Worm (Caenorhabditis elegans) whole organism, mixed stage, embryonic: ENCODE results near the gene pes-1.

Source experiments
- M03D4.4 ChIP-seq: sonication (generic microtip); optimal IDR thresholded peaks from 2 replicates; lab custom pipeline; 2017; ENCODE audit warnings: mild to moderate bottlenecking, missing genetic modification characterization, missing compliant biosample characterization
- bed-3 ChIP-seq: fragments of 200-800 bp; sonication (Bioruptor generic); optimal IDR thresholded peaks from 3 replicates; lab custom pipeline; 2018; ENCODE audit warnings: mild to moderate bottlenecking, missing genetic modification characterization, moderate library complexity, missing compliant biosample characterization
- blmp-1 ChIP-seq: fragments of 150-350 bp; optimal IDR thresholded peaks from 2 replicates; lab custom pipeline; 2014; ENCODE audit warnings: missing biosample characterization, missing genetic modification characterization
- ceh-39 ChIP-seq: fragments of 150-350 bp; optimal IDR thresholded peaks from 2 replicates; lab custom pipeline; 2014; ENCODE audit warnings: missing biosample characterization, missing genetic modification characterization
- ceh-43 ChIP-seq: fragments of 200-800 bp; sonication (Bioruptor generic); optimal IDR thresholded peaks from 2 replicates; lab custom pipeline; 2018; ENCODE audit warnings: mild to moderate bottlenecking, missing genetic modification characterization, moderate library complexity, missing compliant biosample characterization
- ceh-83 ChIP-seq: fragments of 200-800 bp; sonication (Bioruptor generic); optimal IDR thresholded peaks from 2 replicates; lab custom pipeline; 2018; ENCODE audit warnings: mild to moderate bottlenecking, missing genetic modification characterization, missing compliant biosample characterization
- ces-1 ChIP-seq: fragments of 150-350 bp; optimal IDR thresholded peaks from 2 replicates; lab custom pipeline; 2014; ENCODE audit warnings: missing biosample characterization, missing genetic modification reagents, missing genetic modification characterization
- cnd-1 ChIP-seq: fragments of 200-800 bp; sonication (Bioruptor generic); optimal IDR thresholded peaks from 2 replicates; lab custom pipeline; 2018; ENCODE audit warnings: mild to moderate bottlenecking, missing genetic modification characterization, missing compliant biosample characterization
- elt-1 ChIP-seq: sonication (generic microtip); optimal IDR thresholded peaks from 2 replicates; lab custom pipeline; 2017; ENCODE audit warnings: missing genetic modification characterization, mild to moderate bottlenecking, missing compliant biosample characterization, antibody characterized with exemption, moderate library complexity, borderline replicate concordance; ENCODE audit not compliant: insufficient read depth
- elt-3 ChIP-seq: fragments of 150-350 bp; optimal IDR thresholded peaks from 2 replicates; lab custom pipeline; 2014; ENCODE audit warnings: missing biosample characterization, missing genetic modification characterization
- flh-1 ChIP-seq: fragments of 200-800 bp; sonication (Bioruptor generic); optimal IDR thresholded peaks from 2 replicates; lab custom pipeline; 2018; ENCODE audit warnings: mild to moderate bottlenecking, missing genetic modification characterization, moderate library complexity, missing compliant biosample characterization
- ham-2 ChIP-seq: fragments of 200-800 bp; sonication (Bioruptor generic); optimal IDR thresholded peaks from 2 replicates; lab custom pipeline; 2018; ENCODE audit warnings: mild to moderate bottlenecking, missing genetic modification characterization, missing compliant biosample characterization
- hlh-1 ChIP-seq: fragments of 150-350 bp; optimal IDR thresholded peaks from 2 replicates; lab custom pipeline; 2014; ENCODE audit warnings: missing biosample characterization, missing genetic modification reagents, missing genetic modification characterization
- lin-13 ChIP-seq: fragments of 150-350 bp; optimal IDR thresholded peaks from 2 replicates; lab custom pipeline; 2014; ENCODE audit warnings: missing biosample characterization, missing genetic modification characterization
- lin-32 ChIP-seq: fragments of 200-800 bp; sonication (Bioruptor generic); optimal IDR thresholded peaks from 2 replicates; lab custom pipeline; 2018; ENCODE audit warnings: mild to moderate bottlenecking, missing genetic modification characterization, missing compliant biosample characterization
- lsy-2 ChIP-seq: fragments of 150-350 bp; optimal IDR thresholded peaks from 2 replicates; lab custom pipeline; 2014; ENCODE audit warnings: missing biosample characterization, missing genetic modification characterization
- mab-5 ChIP-seq: fragments of 150-350 bp; optimal IDR thresholded peaks from 2 replicates; lab custom pipeline; 2014; ENCODE audit warnings: missing biosample characterization, missing genetic modification characterization
- mep-1 ChIP-seq: fragments of 150-350 bp; optimal IDR thresholded peaks from 2 replicates; lab custom pipeline; 2017; ENCODE audit warnings: missing biosample characterization, missing genetic modification reagents, missing genetic modification characterization, inconsistent platforms
- mls-2 ChIP-seq: sonication (generic microtip); optimal IDR thresholded peaks from 2 replicates; lab custom pipeline; 2016; ENCODE audit warnings: mild to moderate bottlenecking, missing genetic modification characterization, moderate library complexity, missing compliant biosample characterization
- nhr-12 ChIP-seq: fragments of 150-350 bp; optimal IDR thresholded peaks from 2 replicates; lab custom pipeline; 2014; ENCODE audit warnings: missing biosample characterization, missing genetic modification characterization
- nhr-2 ChIP-seq: fragments of 150-350 bp; optimal IDR thresholded peaks from 2 replicates; lab custom pipeline; 2014; ENCODE audit warnings: missing biosample characterization, missing genetic modification characterization
- nhr-237 ChIP-seq: fragments of 150-350 bp; optimal IDR thresholded peaks from 2 replicates; lab custom pipeline; 2014; ENCODE audit warnings: missing biosample characterization, missing genetic modification characterization
- nhr-28 ChIP-seq: fragments of 150-350 bp; optimal IDR thresholded peaks from 2 replicates; lab custom pipeline; 2014; ENCODE audit warnings: missing biosample characterization, missing genetic modification characterization
- nhr-76 ChIP-seq: sonication (generic microtip); optimal IDR thresholded peaks from 2 replicates; lab custom pipeline; 2017; ENCODE audit warnings: missing biosample characterization, missing genetic modification characterization
- pha-4 ChIP-seq: fragments of 150-350 bp; optimal IDR thresholded peaks from 2 replicates; lab custom pipeline; 2018; ENCODE audit warnings: missing biosample characterization, missing genetic modification reagents, missing genetic modification characterization
- sem-2 ChIP-seq: fragments of 200-800 bp; sonication (Bioruptor generic); optimal IDR thresholded peaks from 2 replicates; lab custom pipeline; 2018; ENCODE audit warnings: mild to moderate bottlenecking, missing genetic modification characterization, missing compliant biosample characterization
- sptf-1 ChIP-seq: sonication (generic microtip); optimal IDR thresholded peaks from 2 replicates; lab custom pipeline; 2017; ENCODE audit warnings: mild to moderate bottlenecking, missing genetic modification characterization, moderate library complexity, missing compliant biosample characterization
- tbx-8 ChIP-seq: fragments of 200-800 bp; sonication (Bioruptor generic); optimal IDR thresholded peaks from 2 replicates; lab custom pipeline; 2018; ENCODE audit warnings: mild to moderate bottlenecking, missing genetic modification characterization, moderate library complexity, missing compliant biosample characterization
- unc-120 ChIP-seq: sonication (generic microtip); optimal IDR thresholded peaks from 2 replicates; lab custom pipeline; 2017; ENCODE audit warnings: missing genetic modification characterization, missing compliant biosample characterization; ENCODE audit not compliant: poor library complexity, severe bottlenecking
- unc-39 ChIP-seq: fragments of 150-350 bp; optimal IDR thresholded peaks from 2 replicates; lab custom pipeline; 2014; ENCODE audit warnings: missing biosample characterization, missing genetic modification characterization
- unc-62 ChIP-seq: fragments of 150-350 bp; optimal IDR thresholded peaks from 2 replicates; lab custom pipeline; 2014; ENCODE audit warnings: missing biosample characterization, missing genetic modification reagents, missing genetic modification characterization
- zip-8 ChIP-seq: fragments of 150-350 bp; optimal IDR thresholded peaks from 2 replicates; lab custom pipeline; 2014; ENCODE audit warnings: missing biosample characterization, missing genetic modification characterization
- ztf-11 ChIP-seq: fragments of 150-350 bp; optimal IDR thresholded peaks from 2 replicates; lab custom pipeline; 2014; ENCODE audit warnings: missing biosample characterization, missing genetic modification characterization

pes-1 gene

ce11 chrIV:4977176-4977693 lies 25.3 kb upstream of the pes-1 start, which contains the start of gene E03H12.5:
TSS of gene E03H12.5 (plus strand) at chrIV:4977226.
- no peak for TF ChIP-seq elt-3 (tag; lab: Kevin White, UChicago)
- no peak for TF ChIP-seq unc-39 (tag; lab: Kevin White, UChicago)
- TF ChIP-seq ces-1: no peak
- no peak for TF ChIP-seq mep-1
- TF ChIP-seq nhr-76 (tag; lab: Kevin White, UChicago): no peak
- no peak for TF ChIP-seq ceh-83
- no peak for TF ChIP-seq mab-5
- TF ChIP-seq nhr-12 (tag; lab: Kevin White, UChicago): no peak
- no peak for TF ChIP-seq nhr-2 (tag; lab: Kevin White, UChicago)
- TF ChIP-seq ztf-11 (tag; lab: Kevin White, UChicago): no peak
- TF ChIP-seq bed-3 (GFP tag; lab: Kevin White, UChicago): no peak
- TF ChIP-seq ceh-43 (GFP tag; lab: Kevin White, UChicago): no peak
- no peak for TF ChIP-seq M03D4.4 (tag; lab: Kevin White, UChicago)
- TF ChIP-seq nhr-237 (tag; lab: Kevin White, UChicago): no peak
- TF ChIP-seq ceh-39 (tag; lab: Kevin White, UChicago): no peak
- TF ChIP-seq sem-2 (GFP tag; lab: Kevin White, UChicago): no peak
- TF ChIP-seq unc-62 (GFP tag; lab: Kevin White, UChicago): no peak

ce11 chrIV:4981027-4981426 lies 21.5 kb upstream of the pes-1 start, which contains the start of gene srz-24:
TSS of gene srz-24 (minus strand) at chrIV:4981127.
- TF ChIP-seq M03D4.4 (tag; lab: Kevin White, UChicago): no peak
- TF ChIP-seq unc-39 (tag; lab: Kevin White, UChicago): no peak
- TF ChIP-seq ceh-43 (GFP tag; lab: Kevin White, UChicago): no peak
- no peak for TF ChIP-seq lsy-2 (tag; lab: Kevin White, UChicago)
- no peak for TF ChIP-seq ceh-39 (tag; lab: Kevin White, UChicago)
- no peak for TF ChIP-seq nhr-237 (tag; lab: Kevin White, UChicago)
- TF ChIP-seq unc-62 (GFP tag; lab: Kevin White, UChicago): no peak
- no peak for TF ChIP-seq mls-2 (tag; lab: Kevin White, UChicago)
- no peak for TF ChIP-seq flh-1 (GFP tag; lab: Kevin White, UChicago)
- TF ChIP-seq pha-4 (tag; lab: Kevin White, UChicago): no peak
- TF ChIP-seq nhr-12 (tag; lab: Kevin White, UChicago): no peak
- no peak for TF ChIP-seq ham-2 (GFP tag; lab: Kevin White, UChicago)
- no peak for TF ChIP-seq sptf-1
- TF ChIP-seq lin-13 (tag; lab: Kevin White, UChicago): no peak
- TF ChIP-seq blmp-1 (tag; lab: Kevin White, UChicago): no peak
- no peak for TF ChIP-seq sem-2 (GFP tag; lab: Kevin White, UChicago)

- TF ChIP-seq ceh-83 (no peak), hlh-1 (tag; lab: Kevin White, UChicago) (no peak), bed-3 (GFP tag; lab: Kevin White, UChicago) (no peak), elt-1 (tag; lab: Kevin White, UChicago) (no peak), nhr-12 (tag; lab: Kevin White, UChicago) (no peak), M03D4.4 (tag; lab: Kevin White, UChicago) (no peak), ceh-39 (tag; lab: Kevin White, UChicago) (no peak), lin-32 (no peak), lin-13 (tag; lab: Kevin White, UChicago) (no peak), nhr-28 (tag; lab: Kevin White, UChicago) (no peak), cnd-1 (no peak), ham-2 (GFP tag; lab: Kevin White, UChicago) (no peak), blmp-1 (tag; lab: Kevin White, UChicago) (no peak), ces-1 (no peak), nhr-2 (tag; lab: Kevin White, UChicago) (no peak), sptf-1 (no peak), unc-120 (tag; lab: Kevin White, UChicago) (no peak), zip-8 (tag; lab: Kevin White, UChicago) (no peak)
Measured at ce11 chrIV:4982477-4982876, 20.1 kb upstream of the pes-1 start, which contains the start of gene E03H12.4. TSS of gene E03H12.4 (plus strand) at chrIV:4982596.

DNA sequence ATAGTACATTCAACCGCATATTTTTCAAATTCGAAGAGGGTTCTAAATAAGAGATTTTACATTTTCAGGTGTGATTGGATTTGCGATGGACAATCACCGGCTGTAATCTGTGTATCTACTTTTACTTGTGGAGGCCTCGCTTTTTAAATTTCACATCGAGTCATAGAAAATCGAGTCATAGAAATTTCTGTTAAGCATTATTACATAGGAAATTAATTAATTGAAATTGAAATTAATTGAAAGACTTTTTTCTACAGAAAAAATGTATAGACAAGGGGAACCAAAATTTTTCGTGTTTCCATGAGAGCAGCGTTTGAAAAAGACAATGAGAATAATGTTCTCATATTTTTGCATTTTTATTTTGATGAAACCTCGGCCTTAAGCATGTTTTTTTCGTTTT lies 18.8 kb upstream of the pes-1 start, which contains the start of gene clec-176:
clec-176 (plus strand) TSS at position 301 of the 400 bp plus-strand sequence.
- TF ChIP-seq nhr-2 (tag; lab: Kevin White, UChicago) (no peak), tbx-8 (GFP tag; lab: Kevin White, UChicago) (no peak), pha-4 (tag; lab: Kevin White, UChicago) (no peak), ceh-43 (GFP tag; lab: Kevin White, UChicago) (no peak), sem-2 (GFP tag; lab: Kevin White, UChicago) (no peak), mls-2 (tag; lab: Kevin White, UChicago) (no peak), nhr-76 (tag; lab: Kevin White, UChicago) (no peak), lin-13 (tag; lab: Kevin White, UChicago) (no peak)
- TF ChIP-seq, all 35 proteins: peak for 0
